Fruit fly (Drosophila melanogaster): ENCODE data around the gene CG31808.

DNA sequence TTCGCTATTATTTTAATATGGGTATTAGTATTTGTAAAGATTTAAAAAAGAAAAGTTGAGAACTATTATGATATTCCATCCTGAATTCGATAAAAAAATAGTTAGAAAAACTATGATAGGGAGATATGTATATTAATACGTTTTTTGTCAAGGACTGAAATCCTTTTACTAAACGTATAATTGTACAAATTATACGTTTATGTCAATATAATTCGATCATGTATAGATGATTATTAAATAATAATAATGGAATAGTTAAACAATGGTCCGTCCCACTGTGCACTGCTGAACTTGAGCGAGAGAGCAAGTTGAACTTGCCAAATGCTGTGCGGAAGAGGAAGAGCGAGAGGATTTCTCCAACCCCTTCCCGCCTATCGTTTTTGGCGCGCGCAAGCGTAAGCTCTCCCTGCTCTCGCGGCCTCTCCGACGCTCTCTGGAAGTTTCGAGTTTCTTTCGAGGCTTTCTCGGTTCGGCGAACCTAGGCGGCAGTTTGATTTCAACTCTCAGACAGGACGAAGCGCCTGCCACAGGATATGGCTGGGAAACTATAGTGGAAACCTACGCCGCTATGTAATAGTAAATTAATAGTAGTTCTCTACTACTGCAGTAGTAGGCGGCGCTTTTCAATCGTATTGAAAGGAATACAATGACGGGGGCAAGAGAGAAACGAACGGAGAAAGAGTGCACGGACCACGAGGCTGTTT is 30.9 kb downstream of the CG31808 start:
- TF ChIP-seq cnc (optimal IDR thresholded peaks at IDR 0.05) (no peak), CG7101 (tag; optimal IDR thresholded peaks at IDR 0.05) (peak; percentile 40), kay (GFP tag; ENCODE audit: borderline replicate concordance) (peak; percentile 28), CG33017 (tag; optimal IDR thresholded peaks at IDR 0.05) (no peak), ovo (GFP tag; optimal IDR thresholded peaks at IDR 0.05) (no peak), Hr96 (GFP tag; optimal IDR thresholded peaks at IDR 0.05) (no peak)

All from whole organism, adult.